Fruit fly (Drosophila melanogaster): ENCODE measurements around the gene Fhos.
A peak's percentile ranks its signal among the peaks of the same experiment; 100 is the strongest.

Fhos gene

DNA sequence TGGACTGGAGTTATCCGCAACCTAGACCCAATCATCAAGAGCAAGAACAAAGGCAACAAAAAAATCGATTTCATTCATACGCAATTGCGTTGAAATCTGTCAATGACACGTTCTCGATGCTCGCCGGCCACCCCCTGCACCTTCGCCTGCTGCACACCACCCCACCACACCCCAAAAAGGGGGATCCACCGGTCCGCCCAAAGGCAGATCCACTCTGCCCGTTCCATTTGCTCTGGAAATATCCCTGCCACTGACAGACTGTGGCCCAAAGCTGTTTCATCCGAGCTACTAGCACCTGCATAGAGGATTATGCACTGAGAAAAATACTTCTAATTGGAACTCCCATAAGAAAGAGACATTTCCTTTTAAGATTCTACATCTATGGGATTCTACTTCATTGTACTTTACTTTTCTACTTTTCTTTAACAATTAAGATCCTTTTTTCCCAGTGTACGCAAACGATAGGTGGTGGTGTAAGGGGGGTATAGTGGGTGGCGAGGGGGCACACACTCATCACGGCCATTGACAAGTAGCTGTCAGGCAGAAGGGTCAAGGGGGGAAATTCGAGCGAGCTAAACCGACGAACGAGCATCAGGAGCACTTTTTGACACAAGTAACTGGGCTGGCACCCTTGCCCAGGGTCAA is 70.4 kb downstream of the Fhos start:
- TF ChIP-seq CG7045 (GFP tag; optimal IDR thresholded peaks at IDR 0.05) (peak; percentile 28), CG33017 (tag; optimal IDR thresholded peaks at IDR 0.05) (no peak)

DNA sequence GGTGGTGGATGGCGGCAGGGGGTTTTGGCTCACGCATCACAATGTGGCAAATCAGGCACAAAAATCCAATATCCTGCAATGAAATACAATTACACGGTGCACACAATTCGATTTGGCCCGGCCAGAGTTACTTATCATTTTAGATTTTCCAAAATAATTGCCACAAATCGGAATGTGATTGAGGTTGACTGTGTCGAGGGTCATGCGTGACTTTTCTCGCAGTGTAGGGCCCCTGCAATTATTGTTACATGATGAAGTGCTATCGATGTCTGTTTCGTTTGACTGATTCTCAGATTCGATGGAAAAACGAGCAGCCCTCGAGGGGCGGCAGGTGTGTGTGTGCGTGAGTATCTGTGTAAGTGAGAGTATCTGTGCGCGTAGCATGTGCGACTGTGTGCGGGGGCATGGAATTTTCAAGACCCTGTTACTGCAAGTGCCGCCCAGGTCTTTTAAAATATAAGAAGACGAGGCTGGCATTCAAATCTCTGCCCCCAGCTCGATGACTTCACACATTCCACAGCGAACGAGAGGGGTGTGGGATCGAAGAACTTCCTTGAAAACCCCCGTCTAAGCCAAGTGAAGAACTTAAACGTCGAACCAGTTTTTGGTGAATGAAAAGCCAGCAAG is 71.1 kb downstream of the Fhos start:
- no peak for TF ChIP-seq CG11617 (GFP tag; optimal IDR thresholded peaks at IDR 0.05)
- no peak for TF ChIP-seq cnc (optimal IDR thresholded peaks at IDR 0.05)
- TF ChIP-seq CG7101 (tag; optimal IDR thresholded peaks at IDR 0.05): no peak
- no peak for TF ChIP-seq Mnt (GFP tag; optimal IDR thresholded peaks at IDR 0.05)
- no peak for TF ChIP-seq cic (GFP tag; optimal IDR thresholded peaks at IDR 0.05)
- TF ChIP-seq CG33017 (tag; optimal IDR thresholded peaks at IDR 0.05): no peak
- no peak for TF ChIP-seq ovo (GFP tag; optimal IDR thresholded peaks at IDR 0.05)
- no peak for TF ChIP-seq toe (GFP tag; optimal IDR thresholded peaks at IDR 0.05)
- no peak for TF ChIP-seq CG12768 (GFP tag; optimal IDR thresholded peaks at IDR 0.05)
- TF ChIP-seq pad (GFP tag; optimal IDR thresholded peaks at IDR 0.05): no peak
- TF ChIP-seq bab1 (GFP tag; optimal IDR thresholded peaks at IDR 0.05): no peak
- no peak for TF ChIP-seq Hr96 (GFP tag; optimal IDR thresholded peaks at IDR 0.05)
- TF ChIP-seq Clk (GFP tag; optimal IDR thresholded peaks at IDR 0.05): no peak
- no peak for TF ChIP-seq Crg-1 (GFP tag; optimal IDR thresholded peaks at IDR 0.05)
- TF ChIP-seq CG5204 (GFP tag; optimal IDR thresholded peaks at IDR 0.05): no peak

DNA sequence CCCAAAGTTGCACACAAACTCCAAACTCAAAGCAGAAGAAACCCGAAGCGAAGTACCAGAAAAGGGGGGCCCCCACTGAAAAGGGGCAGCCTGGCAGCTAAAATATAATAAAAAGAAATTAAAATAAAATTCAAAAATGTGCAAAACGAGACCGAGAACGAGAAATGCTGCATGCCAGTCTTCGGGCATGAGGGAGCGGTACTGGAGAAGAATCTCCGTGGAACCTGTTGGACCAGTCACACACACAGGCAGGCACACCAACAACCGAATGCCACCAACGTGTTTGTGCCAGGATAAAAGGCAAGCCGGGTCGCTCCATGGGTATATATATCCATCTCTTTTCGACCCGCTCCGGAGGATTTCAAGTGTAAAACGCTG is 71.6 kb downstream of the Fhos start:
- TF ChIP-seq CG5204 (GFP tag; optimal IDR thresholded peaks at IDR 0.05): no peak
- TF ChIP-seq Mnt (GFP tag; optimal IDR thresholded peaks at IDR 0.05): no peak
- TF ChIP-seq kay (GFP tag; ENCODE audit: borderline replicate concordance): no peak
- TF ChIP-seq Clk (GFP tag; optimal IDR thresholded peaks at IDR 0.05): no peak

DNA sequence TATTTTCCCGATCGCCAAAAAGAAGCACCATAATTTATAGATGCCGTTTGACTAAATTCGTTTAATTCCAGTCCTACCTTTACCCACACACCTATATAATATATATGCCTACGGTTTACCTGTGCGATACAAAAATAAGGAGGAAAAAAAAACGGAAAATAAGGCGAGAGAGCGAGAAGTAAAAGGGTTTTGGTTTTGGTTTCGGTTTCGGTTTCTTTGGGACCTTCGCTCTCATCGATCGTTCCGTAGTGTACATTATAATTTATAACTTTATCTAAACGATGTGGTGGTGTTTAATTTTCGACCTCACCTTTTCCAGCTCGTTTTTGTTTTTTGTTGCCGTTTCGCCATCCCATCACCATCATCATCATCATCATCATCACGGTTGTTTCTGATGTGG is 72.1 kb downstream of the Fhos start:
- no peak for TF ChIP-seq cnc (optimal IDR thresholded peaks at IDR 0.05)
- TF ChIP-seq CG1620 (GFP tag; optimal IDR thresholded peaks at IDR 0.05): no peak
- no peak for TF ChIP-seq Mnt (GFP tag; optimal IDR thresholded peaks at IDR 0.05)
- TF ChIP-seq toe (GFP tag; optimal IDR thresholded peaks at IDR 0.05): no peak
- no peak for TF ChIP-seq Clk (GFP tag; optimal IDR thresholded peaks at IDR 0.05)
- no peak for TF ChIP-seq cic (GFP tag; optimal IDR thresholded peaks at IDR 0.05)
- TF ChIP-seq Crg-1 (GFP tag; optimal IDR thresholded peaks at IDR 0.05): no peak
- no peak for TF ChIP-seq kay (GFP tag; ENCODE audit: borderline replicate concordance)
- TF ChIP-seq CG7045 (GFP tag; optimal IDR thresholded peaks at IDR 0.05): no peak
- no peak for TF ChIP-seq pad (GFP tag; optimal IDR thresholded peaks at IDR 0.05)
- no peak for TF ChIP-seq tj (GFP tag; optimal IDR thresholded peaks at IDR 0.05)
- TF ChIP-seq CG5204 (GFP tag; optimal IDR thresholded peaks at IDR 0.05): no peak
- TF ChIP-seq Hr96 (GFP tag; optimal IDR thresholded peaks at IDR 0.05): no peak
- no peak for TF ChIP-seq CG12768 (GFP tag; optimal IDR thresholded peaks at IDR 0.05)
- TF ChIP-seq CG33017 (tag; optimal IDR thresholded peaks at IDR 0.05): no peak
- no peak for TF ChIP-seq ovo (GFP tag; optimal IDR thresholded peaks at IDR 0.05)
- TF ChIP-seq CG14711 (tag; optimal IDR thresholded peaks at IDR 0.05): no peak

DNA sequence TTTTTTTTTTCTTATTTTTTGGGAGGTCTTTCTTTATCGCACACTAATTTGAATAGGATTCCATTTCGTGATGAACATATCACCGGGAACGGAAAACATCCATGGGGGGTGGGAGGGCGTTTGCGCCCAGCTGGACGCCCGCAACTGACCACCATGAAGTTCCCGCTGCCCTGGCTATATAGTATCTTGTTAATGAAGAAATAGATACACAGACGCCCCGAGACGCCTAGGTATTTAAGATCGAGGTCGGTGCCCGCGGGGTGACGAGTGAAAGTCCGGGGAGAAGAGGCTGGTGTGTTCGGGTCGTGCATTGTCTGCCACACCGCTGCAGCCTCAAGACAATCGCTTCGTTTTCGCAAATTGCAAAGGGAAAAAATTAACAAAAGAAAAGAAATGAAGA is 72.6 kb downstream of the Fhos start:
- TF ChIP-seq Clk (GFP tag; optimal IDR thresholded peaks at IDR 0.05) (no peak), cic (GFP tag; optimal IDR thresholded peaks at IDR 0.05) (no peak), CG33017 (tag; optimal IDR thresholded peaks at IDR 0.05) (no peak), toe (GFP tag; optimal IDR thresholded peaks at IDR 0.05) (no peak), Hr96 (GFP tag; optimal IDR thresholded peaks at IDR 0.05) (no peak), Mnt (GFP tag; optimal IDR thresholded peaks at IDR 0.05) (no peak), CG1620 (GFP tag; optimal IDR thresholded peaks at IDR 0.05) (no peak), CG7101 (tag; optimal IDR thresholded peaks at IDR 0.05) (no peak), kay (GFP tag; ENCODE audit: borderline replicate concordance) (no peak), tj (GFP tag; optimal IDR thresholded peaks at IDR 0.05) (no peak), bab1 (GFP tag; optimal IDR thresholded peaks at IDR 0.05) (no peak), CG11617 (GFP tag; optimal IDR thresholded peaks at IDR 0.05) (no peak), pad (GFP tag; optimal IDR thresholded peaks at IDR 0.05) (no peak), ovo (GFP tag; optimal IDR thresholded peaks at IDR 0.05) (no peak), CG12768 (GFP tag; optimal IDR thresholded peaks at IDR 0.05) (no peak), cnc (optimal IDR thresholded peaks at IDR 0.05) (no peak), CG5204 (GFP tag; optimal IDR thresholded peaks at IDR 0.05) (no peak), CG14711 (tag; optimal IDR thresholded peaks at IDR 0.05) (no peak)

DNA sequence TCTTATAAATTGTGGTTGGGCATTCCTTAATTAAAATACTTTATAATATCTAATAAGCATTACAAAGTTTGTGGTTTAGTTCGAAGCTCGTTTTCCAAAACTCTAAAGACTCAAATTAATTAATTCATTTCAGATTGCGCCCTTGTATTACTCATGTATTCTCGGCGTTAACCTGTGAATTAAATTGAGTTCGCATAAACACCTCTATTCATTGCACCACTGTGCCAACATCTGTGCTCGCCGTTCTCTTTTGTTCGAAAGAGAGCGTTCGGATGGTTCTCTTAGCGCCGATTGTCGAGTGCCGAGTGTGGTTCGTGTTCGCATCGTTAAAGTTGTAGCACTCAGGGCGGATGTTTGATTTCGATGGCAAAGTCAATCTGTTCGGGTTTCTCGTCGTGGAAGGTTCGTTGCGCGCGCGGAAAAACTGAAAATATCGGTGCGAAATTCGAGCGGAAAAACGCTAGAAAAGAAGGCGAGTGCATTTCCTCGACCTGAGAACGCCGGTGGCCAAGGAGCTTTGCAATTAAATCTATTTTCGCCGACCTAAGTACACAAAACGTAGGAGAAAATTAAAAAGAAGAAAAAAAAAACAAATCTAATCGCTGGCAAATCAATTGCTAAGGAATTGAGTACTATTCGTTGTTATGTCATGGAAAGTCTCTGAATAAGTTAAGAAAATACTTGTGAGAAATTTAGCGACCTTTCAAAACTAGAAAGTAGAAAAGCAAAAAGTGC is 73.9 kb downstream of the Fhos start, which contains the start of gene dally:
Gene dally (plus strand): TSS at position 373 of the 735 bp plus-strand sequence.
- TF ChIP-seq CG33017 (tag; optimal IDR thresholded peaks at IDR 0.05): peak; percentile 64
- TF ChIP-seq toe (GFP tag; optimal IDR thresholded peaks at IDR 0.05): peak; percentile 52
- peak; percentile 68 for TF ChIP-seq cic (GFP tag; optimal IDR thresholded peaks at IDR 0.05)
- TF ChIP-seq Clk (GFP tag; optimal IDR thresholded peaks at IDR 0.05): no peak
- TF ChIP-seq CG7101 (tag; optimal IDR thresholded peaks at IDR 0.05): peak; percentile 2
- TF ChIP-seq CG7045 (GFP tag; optimal IDR thresholded peaks at IDR 0.05): peak; percentile 51
- no peak for TF ChIP-seq CG1620 (GFP tag; optimal IDR thresholded peaks at IDR 0.05)
- TF ChIP-seq tj (GFP tag; optimal IDR thresholded peaks at IDR 0.05): peak; percentile 72
- no peak for TF ChIP-seq pad (GFP tag; optimal IDR thresholded peaks at IDR 0.05)
- TF ChIP-seq kay (GFP tag; ENCODE audit: borderline replicate concordance): peak; percentile 91
- TF ChIP-seq CG12768 (GFP tag; optimal IDR thresholded peaks at IDR 0.05): peak; percentile 36
- TF ChIP-seq CG11617 (GFP tag; optimal IDR thresholded peaks at IDR 0.05): peak; percentile 42
- no peak for TF ChIP-seq ovo (GFP tag; optimal IDR thresholded peaks at IDR 0.05)
- TF ChIP-seq Hr96 (GFP tag; optimal IDR thresholded peaks at IDR 0.05): peak; percentile 53
- TF ChIP-seq cnc (optimal IDR thresholded peaks at IDR 0.05): no peak
- no peak for TF ChIP-seq CG5204 (GFP tag; optimal IDR thresholded peaks at IDR 0.05)
- TF ChIP-seq Mnt (GFP tag; optimal IDR thresholded peaks at IDR 0.05): peak; percentile 63
- no peak for TF ChIP-seq Crg-1 (GFP tag; optimal IDR thresholded peaks at IDR 0.05)
- peak; percentile 57 for TF ChIP-seq bab1 (GFP tag; optimal IDR thresholded peaks at IDR 0.05)
- TF ChIP-seq CG14711 (tag; optimal IDR thresholded peaks at IDR 0.05): peak; percentile 31
